Worm (Caenorhabditis elegans) whole organism, L4/young adult: Measurements from ENCODE around the gene M70.5.
"Not testable (repeated sequence)": the region's sequence is repeated elsewhere in the genome, so short reads cannot be mapped to it uniquely, and the experiment has no call there.

Experiments used
- W03F9.2 ChIP-seq: fragments of 150-350 bp; optimal IDR thresholded peaks from 2 replicates; lab custom pipeline; 2014; ENCODE audit warnings: missing biosample characterization, missing genetic modification characterization
- him-1 ChIP-seq: sonication (generic microtip); optimal IDR thresholded peaks from 2 replicates; lab custom pipeline; 2016; ENCODE audit warnings: missing genotype, missing genetic modification reagents, missing genetic modification characterization, missing compliant biosample characterization

DNA sequence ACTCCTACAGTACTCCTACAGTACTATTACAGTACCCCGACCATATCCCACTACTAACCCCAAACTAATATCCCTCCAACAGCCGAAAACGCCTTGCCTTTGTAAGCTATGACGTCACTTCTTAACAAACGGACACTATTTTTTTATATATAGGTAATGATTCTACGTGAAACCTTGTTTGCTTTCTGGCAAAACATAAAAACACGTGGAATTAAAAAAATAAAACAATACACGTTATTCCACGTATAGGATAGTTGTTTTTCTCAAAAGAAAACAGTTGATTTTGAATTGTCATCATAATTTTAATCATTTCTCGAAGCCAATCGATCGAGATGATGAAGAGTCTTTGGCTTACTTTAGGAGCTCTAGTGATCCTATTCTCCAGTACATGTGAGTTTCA, 29.9 kb downstream of the M70.5 start, which contains the start of gene M70.1:
- not testable (repeated sequence) for TF ChIP-seq him-1, W03F9.2 (tag; lab: Kevin White, UChicago)
